Worm (Caenorhabditis elegans) whole organism, L4/young adult: Measurements from ENCODE around the gene C32C4.16.

Experiments
- W03F9.2 ChIP-seq: fragments of 150-350 bp; optimal IDR thresholded peaks from 2 replicates; lab custom pipeline; 2014; ENCODE audit warnings: missing biosample characterization, missing genetic modification characterization
- dao-5 ChIP-seq: sonication (generic microtip); optimal IDR thresholded peaks from 2 replicates; lab custom pipeline; 2016; ENCODE audit warnings: missing genotype, missing genetic modification characterization, moderate library complexity, missing compliant biosample characterization

ce11 chrV:10675978-10676377 is 28.6 kb downstream of the C32C4.16 start:
- TF ChIP-seq dao-5 (tag; lab: Kevin White, UChicago): no peak
- TF ChIP-seq W03F9.2 (tag; lab: Kevin White, UChicago): no peak
